Fruit fly (Drosophila melanogaster) whole organism, embryonic: Measurements from ENCODE around the gene hkb.
A peak's percentile ranks its signal among the peaks of the same experiment; 100 is the strongest.

ENCODE experiments used
- Atf-2 ChIP-seq: fragments of 200-800 bp; sonication (Bioruptor generic); optimal IDR thresholded peaks from 2 replicates; lab custom pipeline; 2016; ENCODE audit warnings: missing biosample characterization, missing genetic modification characterization
- CG13123 ChIP-seq: fragments of 200-800 bp; sonication (Bioruptor generic); optimal IDR thresholded peaks from 2 replicates; lab custom pipeline; 2016; ENCODE audit warnings: missing biosample characterization, missing genetic modification characterization
- CG2875 ChIP-seq: fragments of 200-800 bp; sonication (Bioruptor generic); optimal IDR thresholded peaks from 2 replicates; lab custom pipeline; 2017; ENCODE audit warnings: missing biosample characterization, mild to moderate bottlenecking, missing genetic modification characterization, missing genetic modification reagents
- CG30403 ChIP-seq: fragments of 200-800 bp; sonication (Bioruptor generic); optimal IDR thresholded peaks from 3 replicates; lab custom pipeline; 2016; ENCODE audit warnings: missing biosample characterization, missing genetic modification characterization
- CG4282 ChIP-seq: fragments of 200-800 bp; sonication (Bioruptor generic); optimal IDR thresholded peaks from 2 replicates; lab custom pipeline; 2016; ENCODE audit warnings: missing biosample characterization, missing genetic modification characterization
- CG6175 ChIP-seq: fragments of 200-800 bp; sonication (Bioruptor generic); IDR thresholded peaks from 3 replicates; pipeline ENCODE4 v1.3.6; 2022; ENCODE audit warnings: missing biosample characterization, missing genetic modification characterization
- CG6272 ChIP-seq: fragments of 200-800 bp; sonication (Bioruptor generic); IDR thresholded peaks from 2 replicates; pipeline ENCODE4 v1.3.6; 2022; ENCODE audit warnings: missing biosample characterization, missing genetic modification characterization
- CG6765 ChIP-seq: fragments of 200-800 bp; sonication (Bioruptor generic); optimal IDR thresholded peaks from 3 replicates; lab custom pipeline; 2017; ENCODE audit warnings: missing biosample characterization, mild to moderate bottlenecking, missing genetic modification characterization
- CG7786 ChIP-seq: fragments of 200-800 bp; sonication (Bioruptor generic); optimal IDR thresholded peaks from 2 replicates; lab custom pipeline; 2016; ENCODE audit warnings: missing biosample characterization, missing genetic modification characterization
- CG7987 ChIP-seq: fragments of 200-800 bp; sonication (Bioruptor generic); optimal IDR thresholded peaks from 2 replicates; lab custom pipeline; 2018; ENCODE audit warnings: missing biosample characterization, mild to moderate bottlenecking, missing genetic modification characterization, moderate library complexity
- Dek ChIP-seq: fragments of 200-800 bp; sonication (Bioruptor generic); optimal IDR thresholded peaks from 3 replicates; lab custom pipeline; 2019; ENCODE audit warnings: missing biosample characterization, mild to moderate bottlenecking, missing genetic modification characterization, moderate library complexity
- E2f2 ChIP-seq: fragments of 200-800 bp; sonication (Bioruptor generic); IDR thresholded peaks from 2 replicates; pipeline ENCODE4 v1.3.6; 2022; ENCODE audit warnings: missing biosample characterization, missing genetic modification characterization
- Fer1 ChIP-seq: fragments of 200-800 bp; sonication (Bioruptor generic); optimal IDR thresholded peaks from 2 replicates; lab custom pipeline; 2017; ENCODE audit warnings: missing biosample characterization, mild to moderate bottlenecking, missing genetic modification characterization
- Hr39 ChIP-seq: fragments of >200 bp; optimal IDR thresholded peaks from 2 replicates; lab custom pipeline; 2017
- NFAT ChIP-seq: fragments of 200-800 bp; sonication (Bioruptor generic); IDR thresholded peaks from 2 replicates; pipeline ENCODE4 v1.3.6; 2022; ENCODE audit warnings: missing biosample characterization, missing genetic modification characterization
- Oli ChIP-seq: fragments of 200-800 bp; sonication (Bioruptor generic); optimal IDR thresholded peaks from 2 replicates; lab custom pipeline; 2018; ENCODE audit warnings: missing biosample characterization, mild to moderate bottlenecking, missing genetic modification characterization, moderate library complexity
- Poxn ChIP-seq: fragments of 200-800 bp; sonication (Bioruptor generic); IDR thresholded peaks from 2 replicates; pipeline ENCODE4 v1.3.6; 2022; ENCODE audit warnings: missing biosample characterization, missing genetic modification characterization
- Stat92E ChIP-seq, 3 experiments: fragments of >200 bp in 2 of 3; fragments of 200-800 bp in 1 of 3; sonication (Bioruptor generic) in 1 of 3; optimal IDR thresholded peaks; 2 replicates each; lab custom pipeline; 2017 to 2019; ENCODE audit warnings: missing biosample characterization in 3 of 3, missing genetic modification characterization in 3 of 3, mild to moderate bottlenecking in 1 of 3, moderate library complexity in 1 of 3
- TFAM ChIP-seq: fragments of 200-800 bp; sonication (Bioruptor generic); optimal IDR thresholded peaks from 2 replicates; lab custom pipeline; 2017; ENCODE audit warnings: missing biosample characterization, missing genetic modification characterization, inconsistent platforms
- YL-1 ChIP-seq: fragments of 200-800 bp; sonication (Bioruptor generic); optimal IDR thresholded peaks from 3 replicates; lab custom pipeline; 2017; ENCODE audit warnings: missing biosample characterization, mild to moderate bottlenecking, missing genetic modification characterization
- abd-A ChIP-seq: fragments of 200-800 bp; sonication (Bioruptor generic); optimal IDR thresholded peaks from 3 replicates; lab custom pipeline; 2019; ENCODE audit warnings: missing biosample characterization, mild to moderate bottlenecking, missing genetic modification characterization, moderate library complexity
- bcd ChIP-seq: fragments of 200-800 bp; sonication (Bioruptor generic); optimal IDR thresholded peaks from 2 replicates; lab custom pipeline; 2017; ENCODE audit warnings: missing biosample characterization, mild to moderate bottlenecking, missing genetic modification characterization
- bowl ChIP-seq: fragments of 200-800 bp; sonication (Bioruptor generic); IDR thresholded peaks from 2 replicates; pipeline ENCODE4 v1.3.6; 2022; ENCODE audit warnings: missing biosample characterization, missing genetic modification characterization
- da ChIP-seq: fragments of 200-800 bp; sonication (Bioruptor generic); optimal IDR thresholded peaks from 2 replicates; lab custom pipeline; 2016; ENCODE audit warnings: missing biosample characterization, missing genetic modification characterization
- dan ChIP-seq: fragments of 200-800 bp; sonication (Bioruptor generic); IDR thresholded peaks from 2 replicates; pipeline ENCODE4 v1.3.6; 2022; ENCODE audit warnings: missing biosample characterization, missing genetic modification characterization
- dmrt99B ChIP-seq: fragments of 200-800 bp; sonication (Bioruptor generic); optimal IDR thresholded peaks from 2 replicates; lab custom pipeline; 2018; ENCODE audit warnings: missing biosample characterization, mild to moderate bottlenecking, missing genetic modification characterization, moderate library complexity
- eve ChIP-seq, 2 experiments: fragments of >200 bp; optimal IDR thresholded peaks; 2 replicates each; lab custom pipeline; 2017; ENCODE audit warnings: missing biosample characterization in 2 of 2, missing genetic modification characterization in 2 of 2
- gcm ChIP-seq: fragments of 200-800 bp; sonication (Bioruptor generic); optimal IDR thresholded peaks from 2 replicates; lab custom pipeline; 2019; ENCODE audit warnings: missing biosample characterization, mild to moderate bottlenecking, missing genetic modification characterization, moderate library complexity
- gcm2 ChIP-seq: fragments of 200-800 bp; sonication (Bioruptor generic); optimal IDR thresholded peaks from 2 replicates; lab custom pipeline; 2016; ENCODE audit warnings: missing biosample characterization, missing genetic modification characterization
- insv ChIP-seq, 2 experiments: fragments of 200-800 bp; sonication (Bioruptor generic); optimal IDR thresholded peaks; 3 replicates each; lab custom pipeline; 2016 to 2018; ENCODE audit warnings: missing biosample characterization in 2 of 2, missing genetic modification characterization in 2 of 2
- inv ChIP-seq: fragments of 200-800 bp; sonication (Bioruptor generic); IDR thresholded peaks from 2 replicates; pipeline ENCODE4 v1.3.6; 2022; ENCODE audit warnings: missing biosample characterization, missing genetic modification characterization; ENCODE audit not compliant: partially characterized antibody
- klu ChIP-seq: fragments of 200-800 bp; sonication (Bioruptor generic); IDR thresholded peaks from 2 replicates; pipeline ENCODE4 v1.3.6; 2022; ENCODE audit warnings: missing biosample characterization, missing genetic modification characterization
- lab ChIP-seq: fragments of 200-800 bp; sonication (Bioruptor generic); optimal IDR thresholded peaks from 3 replicates; lab custom pipeline; 2017; ENCODE audit warnings: missing biosample characterization, missing genetic modification characterization, mild to moderate bottlenecking, moderate library complexity, missing genetic modification reagents
- maf-S ChIP-seq: fragments of 200-800 bp; sonication (Bioruptor generic); optimal IDR thresholded peaks from 2 replicates; lab custom pipeline; 2016; ENCODE audit warnings: missing biosample characterization, missing genetic modification characterization
- nmo ChIP-seq: fragments of 200-800 bp; sonication (Bioruptor generic); optimal IDR thresholded peaks from 2 replicates; lab custom pipeline; 2018; ENCODE audit warnings: missing biosample characterization, mild to moderate bottlenecking, missing genetic modification characterization, moderate library complexity
- pan ChIP-seq, 4 experiments: fragments of >200 bp in 3 of 4; fragments of 200-800 bp in 1 of 4; sonication (Bioruptor generic) in 1 of 4; optimal IDR thresholded peaks in 3 of 4; IDR thresholded peaks in 1 of 4; 2 replicates each; pipeline versions ENCODE4 v1.3.6 to Lab custom; 2017 to 2022; ENCODE audit warnings: missing biosample characterization in 2 of 4, missing genetic modification characterization in 2 of 4, mixed read lengths in 1 of 4
- pfk ChIP-seq: fragments of 200-800 bp; sonication (Bioruptor generic); optimal IDR thresholded peaks from 2 replicates; lab custom pipeline; 2018; ENCODE audit warnings: missing biosample characterization, mild to moderate bottlenecking, missing genetic modification characterization, moderate library complexity
- pho ChIP-seq: fragments of 200-800 bp; sonication (Bioruptor generic); optimal IDR thresholded peaks from 2 replicates; lab custom pipeline; 2016; ENCODE audit warnings: missing biosample characterization, missing genetic modification characterization
- pnt ChIP-seq: fragments of 200-800 bp; sonication (Bioruptor generic); optimal IDR thresholded peaks from 3 replicates; lab custom pipeline; 2016; ENCODE audit warnings: missing biosample characterization, missing genetic modification characterization
- prd ChIP-seq, 3 experiments: fragments of >200 bp in 2 of 3; fragments of 200-800 bp in 1 of 3; sonication (Bioruptor generic) in 1 of 3; optimal IDR thresholded peaks in 2 of 3; IDR thresholded peaks in 1 of 3; 2 replicates in 2 of 3; 3 replicates in 1 of 3; pipeline versions ENCODE4 v1.3.6 to Lab custom; 2017 to 2022; ENCODE audit warnings: missing biosample characterization in 1 of 3, missing genetic modification characterization in 1 of 3
- pros ChIP-seq: fragments of 200-800 bp; sonication (Bioruptor generic); optimal IDR thresholded peaks from 3 replicates; lab custom pipeline; 2019; ENCODE audit warnings: missing biosample characterization, mild to moderate bottlenecking, missing genetic modification characterization, moderate library complexity
- sens-2 ChIP-seq: fragments of 200-800 bp; sonication (Bioruptor generic); IDR thresholded peaks from 2 replicates; pipeline ENCODE4 v1.3.6; 2022; ENCODE audit warnings: missing biosample characterization, missing genetic modification characterization
- sisA ChIP-seq: fragments of 200-800 bp; sonication (Bioruptor generic); IDR thresholded peaks from 2 replicates; pipeline ENCODE4 v1.3.6; 2022; ENCODE audit warnings: missing biosample characterization, missing genetic modification characterization
- slou ChIP-seq: fragments of 200-800 bp; sonication (Bioruptor generic); optimal IDR thresholded peaks from 3 replicates; lab custom pipeline; 2016; ENCODE audit warnings: missing biosample characterization, missing genetic modification characterization
- trem ChIP-seq: fragments of 200-800 bp; optimal IDR thresholded peaks from 3 replicates; lab custom pipeline; 2019; ENCODE audit warnings: missing biosample characterization, mild to moderate bottlenecking, missing genetic modification characterization, moderate library complexity
- unc-4 ChIP-seq: fragments of 200-800 bp; sonication (Bioruptor generic); IDR thresholded peaks from 2 replicates; pipeline ENCODE4 v1.3.6; 2022; ENCODE audit warnings: missing biosample characterization, missing genetic modification characterization; ENCODE audit not compliant: partially characterized antibody
- zen ChIP-seq: fragments of 200-800 bp; sonication (Bioruptor generic); optimal IDR thresholded peaks from 3 replicates; lab custom pipeline; 2018; ENCODE audit warnings: missing biosample characterization, mild to moderate bottlenecking, missing genetic modification characterization, moderate library complexity

hkb gene

DNA sequence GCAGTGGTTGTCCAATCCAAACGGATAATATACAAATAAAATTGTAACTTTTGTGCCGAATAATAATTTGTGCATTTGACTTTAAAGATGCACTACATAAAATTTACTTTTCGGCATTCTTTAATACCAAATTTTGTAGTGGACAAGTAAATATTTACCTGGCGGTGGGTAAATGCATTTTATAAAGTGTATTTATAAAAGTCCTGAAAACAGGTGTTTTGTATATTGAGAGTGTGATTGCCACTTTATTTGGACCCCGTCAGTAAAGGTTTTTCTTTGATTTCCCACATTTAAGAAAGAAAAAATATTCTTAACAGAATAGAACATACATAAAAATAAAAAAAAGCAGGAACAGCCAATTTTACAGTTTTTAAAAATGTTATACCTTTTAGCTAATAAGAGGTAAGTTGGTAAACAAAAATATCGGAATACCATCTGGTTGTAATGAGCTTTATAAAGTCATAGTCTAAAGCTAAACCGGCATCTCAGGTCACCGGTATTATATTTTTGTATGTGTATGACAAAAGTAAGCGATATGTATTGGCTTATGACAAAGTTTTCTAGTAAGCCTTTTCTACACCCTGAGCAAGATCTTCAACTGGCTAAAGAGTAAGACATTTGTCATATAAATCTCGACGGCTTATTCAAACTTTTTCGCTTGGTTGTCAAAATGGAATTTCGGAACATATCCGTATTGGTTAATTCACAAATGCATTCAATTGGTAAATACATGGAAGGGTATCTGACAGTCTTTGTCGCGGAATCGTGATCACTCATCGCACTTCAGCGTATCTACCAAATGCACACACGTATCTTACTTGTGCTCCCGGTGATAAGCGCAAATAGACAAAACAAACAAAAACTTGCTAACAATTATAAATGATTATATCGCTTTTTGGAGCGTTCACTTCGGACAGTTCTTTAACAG is 48.5 kb upstream of the hkb start (continued):
- TF ChIP-seq Fer1 (peak; percentile 90), inv (no peak), gcm (GFP tag; lab: Kevin White, UChicago) (peak; percentile 66), CG7786 (GFP tag; lab: Kevin White, UChicago) (peak; percentile 92), CG4282 (GFP tag; lab: Kevin White, UChicago) (peak; percentile 41), Stat92E (GFP tag; optimal IDR thresholded peaks at IDR 0.05; lab: Kevin White, UChicago) (no peak), dan (GFP tag; lab: Robert Waterston, UW) (no peak), dmrt99B (tag; lab: Kevin White, UChicago) (peak; percentile 91), maf-S (GFP tag; lab: Kevin White, UChicago) (peak; percentile 76), klu (GFP tag; lab: Robert Waterston, UW) (no peak), pnt (GFP tag; lab: Kevin White, UChicago) (peak; percentile 71), pan (optimal IDR thresholded peaks at IDR 0.05; lab: Kevin White, UChicago) (no peak), pan (GFP tag; optimal IDR thresholded peaks at IDR 0.05 in 1 of 2, IDR thresholded peaks at IDR 0.05 in 1 of 2) (peak in 1 of 2 experiments; percentile 90), slou (GFP tag; lab: Kevin White, UChicago) (peak; percentile 34), CG6765 (GFP tag; lab: Kevin White, UChicago) (peak; percentile 60), lab (peak; percentile 95), Oli (tag; lab: Kevin White, UChicago) (peak; percentile 90), sisA (peak; percentile 87), CG6175 (GFP tag; lab: Robert Waterston, UW) (peak; percentile 63; the same call in 1 of the 3 replicates), Dek (peak; percentile 86), E2f2 (peak; percentile 56), CG30403 (GFP tag; lab: Kevin White, UChicago) (peak; percentile 84), pros (GFP tag; lab: Kevin White, UChicago) (no peak), CG13123 (peak; percentile 74), zen (tag; lab: Kevin White, UChicago) (peak; percentile 64), TFAM (no peak), nmo (GFP tag; lab: Kevin White, UChicago) (peak; percentile 93), abd-A (no peak), bcd (GFP tag; lab: Kevin White, UChicago) (peak; percentile 91), CG2875 (peak; percentile 75), da (GFP tag; lab: Kevin White, UChicago) (peak; percentile 45), trem (tag; lab: Kevin White, UChicago) (peak; percentile 53), sens-2 (GFP tag; lab: Robert Waterston, UW) (peak; percentile 53; the same call in 1 of the 2 replicates), gcm2 (GFP tag; lab: Kevin White, UChicago) (peak; percentile 46), pho (GFP tag; lab: Kevin White, UChicago) (peak; percentile 89), YL-1 (GFP tag; lab: Kevin White, UChicago) (no peak), bowl (GFP tag; lab: Robert Waterston, UW) (peak; percentile 73; the same call in 1 of the 2 replicates), Poxn (no peak), CG6272 (GFP tag; lab: Robert Waterston, UW) (peak; percentile 79), insv (GFP tag; optimal IDR thresholded peaks at IDR 0.05; lab: Kevin White, UChicago) (no peak), eve (GFP tag; optimal IDR thresholded peaks at IDR 0.05; lab: Kevin White, UChicago) (no peak), NFAT (peak; percentile 71), prd (optimal IDR thresholded peaks at IDR 0.05; lab: Kevin White, UChicago) (no peak), prd (GFP tag; IDR thresholded peaks at IDR 0.05; lab: Robert Waterston, UW) (peak; percentile 90), pfk (GFP tag; lab: Kevin White, UChicago) (no peak), CG7987 (peak; percentile 68), Atf-2 (GFP tag; lab: Kevin White, UChicago) (peak; percentile 79), unc-4 (GFP tag; lab: Robert Waterston, UW) (no peak), Hr39 (no peak)
